Fruit fly (Drosophila melanogaster) whole organism, embryonic: ENCODE data around the gene Cyt-b5-r.
A peak's percentile ranks its signal among the peaks of the same experiment; 100 is the strongest.

Source experiments
- ATbp ChIP-seq: fragments of 200-800 bp; sonication (Bioruptor generic); optimal IDR thresholded peaks from 2 replicates; lab custom pipeline; 2017; ENCODE audit warnings: missing biosample characterization, mild to moderate bottlenecking, missing genetic modification characterization, missing genetic modification reagents
- Antp ChIP-seq: fragments of 200-800 bp; sonication (Bioruptor generic); optimal IDR thresholded peaks from 3 replicates; lab custom pipeline; 2016; ENCODE audit warnings: missing biosample characterization, missing genetic modification characterization
- BEAF-32 ChIP-seq: fragments of 200-800 bp; sonication (Bioruptor generic); optimal IDR thresholded peaks from 3 replicates; lab custom pipeline; 2017; ENCODE audit warnings: missing biosample characterization, missing genetic modification characterization, mild to moderate bottlenecking, moderate library complexity, missing genetic modification reagents
- CG10565 ChIP-seq: fragments of 200-800 bp; sonication (Bioruptor generic); optimal IDR thresholded peaks from 3 replicates; lab custom pipeline; 2016; ENCODE audit warnings: missing biosample characterization, mild to moderate bottlenecking, missing genetic modification characterization
- CG12219 ChIP-seq: fragments of 200-800 bp; sonication (Bioruptor generic); optimal IDR thresholded peaks from 3 replicates; lab custom pipeline; 2018; ENCODE audit warnings: missing biosample characterization, mild to moderate bottlenecking, missing genetic modification characterization
- CG12942 ChIP-seq: fragments of 200-800 bp; sonication (Bioruptor generic); optimal IDR thresholded peaks from 3 replicates; lab custom pipeline; 2016; ENCODE audit warnings: missing biosample characterization, missing genetic modification characterization
- CG13123 ChIP-seq: fragments of 200-800 bp; sonication (Bioruptor generic); optimal IDR thresholded peaks from 2 replicates; lab custom pipeline; 2016; ENCODE audit warnings: missing biosample characterization, missing genetic modification characterization
- CG13424 ChIP-seq: fragments of 200-800 bp; sonication (Bioruptor generic); optimal IDR thresholded peaks from 2 replicates; lab custom pipeline; 2019; ENCODE audit warnings: missing biosample characterization, mild to moderate bottlenecking, missing genetic modification characterization, moderate library complexity
- CG15479 ChIP-seq: fragments of 200-800 bp; sonication (Bioruptor generic); optimal IDR thresholded peaks from 3 replicates; lab custom pipeline; 2019; ENCODE audit warnings: missing biosample characterization, mild to moderate bottlenecking, missing genetic modification characterization, moderate library complexity
- CG15696 ChIP-seq: fragments of 200-800 bp; sonication (Bioruptor generic); optimal IDR thresholded peaks from 2 replicates; lab custom pipeline; 2019; ENCODE audit warnings: missing biosample characterization, mild to moderate bottlenecking, missing genetic modification characterization, moderate library complexity
- CG1647 ChIP-seq: fragments of 200-800 bp; sonication (Bioruptor generic); optimal IDR thresholded peaks from 3 replicates; lab custom pipeline; 2016; ENCODE audit warnings: missing biosample characterization, missing genetic modification characterization
- CG17385 ChIP-seq: fragments of 200-800 bp; sonication (Bioruptor generic); optimal IDR thresholded peaks from 3 replicates; lab custom pipeline; 2018; ENCODE audit warnings: missing biosample characterization, mild to moderate bottlenecking, missing genetic modification characterization
- CG30403 ChIP-seq: fragments of 200-800 bp; sonication (Bioruptor generic); optimal IDR thresholded peaks from 3 replicates; lab custom pipeline; 2016; ENCODE audit warnings: missing biosample characterization, missing genetic modification characterization
- CG31388 ChIP-seq: fragments of 200-800 bp; sonication (Bioruptor generic); optimal IDR thresholded peaks from 2 replicates; lab custom pipeline; 2016; ENCODE audit warnings: missing biosample characterization, missing genetic modification characterization
- CG31441 ChIP-seq: fragments of 200-800 bp; sonication (Bioruptor generic); IDR thresholded peaks from 2 replicates; pipeline ENCODE4 v1.3.6; 2022; ENCODE audit warnings: missing biosample characterization, missing genetic modification characterization
- CG32767 ChIP-seq: fragments of 200-800 bp; sonication (Bioruptor generic); IDR thresholded peaks from 2 replicates; pipeline ENCODE4 v1.3.6; 2022; ENCODE audit warnings: missing biosample characterization, missing genetic modification characterization
- CG34376 ChIP-seq: fragments of 200-800 bp; sonication (Bioruptor generic); optimal IDR thresholded peaks from 2 replicates; lab custom pipeline; 2018; ENCODE audit warnings: missing biosample characterization, mild to moderate bottlenecking, missing genetic modification characterization
- CG5245 ChIP-seq: fragments of 200-800 bp; sonication (Bioruptor generic); optimal IDR thresholded peaks from 3 replicates; lab custom pipeline; 2016; ENCODE audit warnings: missing biosample characterization, missing genetic modification characterization
- CG6813 ChIP-seq: fragments of 200-800 bp; sonication (Bioruptor generic); optimal IDR thresholded peaks from 2 replicates; lab custom pipeline; 2017; ENCODE audit warnings: missing biosample characterization, missing genetic modification characterization, mild to moderate bottlenecking, moderate library complexity, missing genetic modification reagents
- CG7556 ChIP-seq: fragments of 200-800 bp; sonication (Bioruptor generic); optimal IDR thresholded peaks from 2 replicates; lab custom pipeline; 2017; ENCODE audit warnings: missing biosample characterization, mild to moderate bottlenecking, missing genetic modification characterization
- CG8089 ChIP-seq: fragments of 200-800 bp; sonication (Bioruptor generic); optimal IDR thresholded peaks from 3 replicates; lab custom pipeline; 2016; ENCODE audit warnings: missing biosample characterization, missing genetic modification characterization
- CG8359 ChIP-seq: fragments of 200-800 bp; sonication (Bioruptor generic); optimal IDR thresholded peaks from 2 replicates; lab custom pipeline; 2017; ENCODE audit warnings: missing biosample characterization, mild to moderate bottlenecking, missing genetic modification characterization, borderline replicate concordance
- CrebB ChIP-seq: fragments of 200-800 bp; sonication (Bioruptor generic); optimal IDR thresholded peaks from 3 replicates; lab custom pipeline; 2018; ENCODE audit warnings: missing biosample characterization, mild to moderate bottlenecking, missing genetic modification characterization
- Ets97D ChIP-seq: fragments of 200-800 bp; sonication (Bioruptor generic); optimal IDR thresholded peaks from 3 replicates; lab custom pipeline; 2016; ENCODE audit warnings: missing biosample characterization, missing genetic modification characterization
- H2.0 ChIP-seq: fragments of 200-800 bp; sonication (Bioruptor generic); IDR thresholded peaks from 2 replicates; pipeline ENCODE4 v1.3.6; 2022; ENCODE audit warnings: missing biosample characterization, missing genetic modification characterization
- HLH4C ChIP-seq: fragments of 200-800 bp; sonication (Bioruptor generic); IDR thresholded peaks from 3 replicates; pipeline ENCODE4 v1.3.6; 2022; ENCODE audit warnings: missing biosample characterization, missing genetic modification characterization; ENCODE audit not compliant: partially characterized antibody
- HmgZ ChIP-seq: fragments of 200-800 bp; sonication (Bioruptor generic); optimal IDR thresholded peaks from 2 replicates; lab custom pipeline; 2018; ENCODE audit warnings: missing biosample characterization, mild to moderate bottlenecking, missing genetic modification characterization
- Hsf ChIP-seq: fragments of 200-800 bp; sonication (Bioruptor generic); optimal IDR thresholded peaks from 3 replicates; lab custom pipeline; 2016; ENCODE audit warnings: missing biosample characterization, missing genetic modification characterization
- Med ChIP-seq: fragments of 200-800 bp; sonication (Bioruptor generic); peaks from one replicate; lab custom pipeline; 2016; ENCODE audit warnings: missing biosample characterization, missing genetic modification characterization, mild to moderate bottlenecking, inconsistent platforms, moderate library complexity
- Meics ChIP-seq: fragments of 200-800 bp; sonication (Bioruptor generic); optimal IDR thresholded peaks from 2 replicates; lab custom pipeline; 2017; ENCODE audit warnings: missing biosample characterization, mild to moderate bottlenecking, missing genetic modification characterization
- Opbp ChIP-seq: fragments of 200-800 bp; sonication (Bioruptor generic); IDR thresholded peaks from 3 replicates; pipeline ENCODE4 v1.3.6; 2022; ENCODE audit warnings: missing biosample characterization, missing genetic modification characterization; ENCODE audit not compliant: partially characterized antibody
- Rfx ChIP-seq: fragments of 200-800 bp; sonication (Bioruptor generic); IDR thresholded peaks from 2 replicates; pipeline ENCODE4 v1.3.6; 2022; ENCODE audit warnings: missing biosample characterization, missing genetic modification characterization
- Side ChIP-seq: fragments of 200-800 bp; sonication (Bioruptor generic); optimal IDR thresholded peaks from 2 replicates; lab custom pipeline; 2016; ENCODE audit warnings: missing biosample characterization, missing genetic modification characterization
- Six4 ChIP-seq: fragments of 200-800 bp; sonication (Bioruptor generic); optimal IDR thresholded peaks from 2 replicates; lab custom pipeline; 2016; ENCODE audit warnings: missing biosample characterization, missing genetic modification characterization
- cg ChIP-seq: fragments of 200-800 bp; sonication (Bioruptor generic); optimal IDR thresholded peaks from 3 replicates; lab custom pipeline; 2019; ENCODE audit warnings: missing biosample characterization, mild to moderate bottlenecking, missing genetic modification characterization, moderate library complexity
- cwo ChIP-seq: fragments of 200-800 bp; sonication (Bioruptor generic); optimal IDR thresholded peaks from 3 replicates; lab custom pipeline; 2017; ENCODE audit warnings: missing biosample characterization, missing genetic modification characterization, mild to moderate bottlenecking, moderate library complexity, missing genetic modification reagents
- danr ChIP-seq: fragments of 200-800 bp; sonication (Bioruptor generic); IDR thresholded peaks from 2 replicates; pipeline ENCODE4 v1.3.6; 2022; ENCODE audit warnings: missing biosample characterization, missing genetic modification characterization
- disco-r ChIP-seq: fragments of 200-800 bp; sonication (Bioruptor generic); optimal IDR thresholded peaks from 2 replicates; lab custom pipeline; 2016; ENCODE audit warnings: missing biosample characterization, missing genetic modification characterization
- fru ChIP-seq: fragments of >200 bp; optimal IDR thresholded peaks from 2 replicates; lab custom pipeline; 2017
- ftz-f1 ChIP-seq: fragments of 200-800 bp; sonication (Bioruptor generic); optimal IDR thresholded peaks from 2 replicates; lab custom pipeline; 2016; ENCODE audit warnings: missing biosample characterization, missing genetic modification characterization
- gfzf ChIP-seq: fragments of 200-800 bp; sonication (Bioruptor generic); optimal IDR thresholded peaks from 2 replicates; lab custom pipeline; 2016; ENCODE audit warnings: missing biosample characterization, mild to moderate bottlenecking, missing genetic modification characterization, moderate library complexity
- inv ChIP-seq: fragments of 200-800 bp; sonication (Bioruptor generic); IDR thresholded peaks from 2 replicates; pipeline ENCODE4 v1.3.6; 2022; ENCODE audit warnings: missing biosample characterization, missing genetic modification characterization; ENCODE audit not compliant: partially characterized antibody
- lbe ChIP-seq: fragments of 200-800 bp; sonication (Bioruptor generic); optimal IDR thresholded peaks from 2 replicates; lab custom pipeline; 2016; ENCODE audit warnings: missing biosample characterization, mild to moderate bottlenecking, missing genetic modification characterization
- p53 ChIP-seq: fragments of 200-800 bp; sonication (Bioruptor generic); optimal IDR thresholded peaks from 2 replicates; lab custom pipeline; 2016; ENCODE audit warnings: missing biosample characterization, missing genetic modification characterization
- pb ChIP-seq: fragments of 200-800 bp; sonication (Bioruptor generic); optimal IDR thresholded peaks from 3 replicates; lab custom pipeline; 2016; ENCODE audit warnings: missing biosample characterization, missing genetic modification characterization
- pho ChIP-seq: fragments of 200-800 bp; sonication (Bioruptor generic); optimal IDR thresholded peaks from 2 replicates; lab custom pipeline; 2016; ENCODE audit warnings: missing biosample characterization, missing genetic modification characterization
- pita ChIP-seq: fragments of 200-800 bp; sonication (Bioruptor generic); optimal IDR thresholded peaks from 2 replicates; lab custom pipeline; 2017; ENCODE audit warnings: missing biosample characterization, mild to moderate bottlenecking, missing genetic modification characterization
- run ChIP-seq: fragments of 200-800 bp; sonication (Bioruptor generic); optimal IDR thresholded peaks from 3 replicates; lab custom pipeline; 2018; ENCODE audit warnings: missing biosample characterization, mild to moderate bottlenecking, missing genetic modification characterization
- slbo ChIP-seq: fragments of 200-800 bp; sonication (Bioruptor generic); IDR thresholded peaks from 2 replicates; pipeline ENCODE4 v1.3.6; 2022; ENCODE audit warnings: missing biosample characterization, missing genetic modification characterization
- stwl ChIP-seq: fragments of 200-800 bp; sonication (Bioruptor generic); optimal IDR thresholded peaks from 3 replicates; lab custom pipeline; 2018; ENCODE audit warnings: missing biosample characterization, mild to moderate bottlenecking, missing genetic modification characterization, moderate library complexity
- tx ChIP-seq: fragments of 200-800 bp; sonication (Bioruptor generic); optimal IDR thresholded peaks from 2 replicates; lab custom pipeline; 2016; ENCODE audit warnings: missing biosample characterization, missing genetic modification characterization

Cyt-b5-r gene

DNA sequence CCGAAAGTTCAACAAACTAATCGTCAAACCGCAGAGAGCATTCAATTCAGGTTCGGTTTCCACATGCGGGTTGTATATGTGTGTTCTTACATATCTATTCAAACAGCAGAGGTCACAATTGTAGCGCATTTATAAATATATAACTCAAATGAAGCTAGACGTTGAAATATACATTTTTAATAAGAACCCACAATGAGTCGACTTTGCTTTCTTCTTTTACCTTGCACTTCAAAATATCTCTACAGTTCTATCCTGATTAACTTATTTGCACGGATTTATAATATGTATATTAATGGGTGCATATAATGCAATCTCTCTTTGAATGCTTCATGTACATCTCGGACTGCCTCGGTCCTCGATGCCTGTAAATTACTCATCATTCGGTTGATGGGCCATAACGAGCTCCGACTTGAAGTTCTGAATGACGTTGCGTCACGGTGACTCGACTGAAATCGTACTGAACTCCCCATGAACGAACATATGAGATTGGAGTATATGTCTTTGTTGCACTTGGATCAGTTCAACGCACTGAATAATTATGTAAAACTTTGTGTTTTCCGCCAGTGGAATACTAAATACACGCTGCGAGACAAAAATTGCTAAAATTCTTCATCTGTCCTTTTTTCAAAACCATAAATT, 27.9 kb upstream of the Cyt-b5-r start (continued):
- TF ChIP-seq fru (lab: Kevin White, UChicago) (no peak), CG13424 (tag; lab: Kevin White, UChicago) (peak; percentile 43), Hsf (no peak), CG15479 (GFP tag; lab: Kevin White, UChicago) (no peak), pb (GFP tag; lab: Kevin White, UChicago) (no peak), Six4 (GFP tag; lab: Kevin White, UChicago) (no peak), CG12219 (GFP tag; lab: Kevin White, UChicago) (peak; percentile 25), Side (GFP tag; lab: Kevin White, UChicago) (no peak), BEAF-32 (GFP tag; lab: Kevin White, UChicago) (no peak), p53 (no peak), stwl (tag; lab: Kevin White, UChicago) (no peak), CG32767 (GFP tag; lab: Robert Waterston, UW) (no peak), pho (GFP tag; lab: Kevin White, UChicago) (no peak), run (tag; lab: Kevin White, UChicago) (peak; percentile 42), danr (GFP tag; lab: Robert Waterston, UW) (no peak), CG30403 (GFP tag; lab: Kevin White, UChicago) (peak; percentile 35), cg (GFP tag; lab: Kevin White, UChicago) (peak; percentile 21), CG17385 (peak; percentile 25), CG1647 (GFP tag; lab: Kevin White, UChicago) (no peak), ATbp (GFP tag; lab: Kevin White, UChicago) (peak; percentile 46), cwo (GFP tag; lab: Kevin White, UChicago) (no peak), Meics (GFP tag; lab: Kevin White, UChicago) (no peak), disco-r (no peak), H2.0 (GFP tag; lab: Robert Waterston, UW) (no peak), CG13123 (GFP tag; lab: Kevin White, UChicago) (no peak), pita (GFP tag; lab: Kevin White, UChicago) (no peak), HLH4C (GFP tag; lab: Robert Waterston, UW) (no peak), CG8359 (GFP tag; lab: Kevin White, UChicago) (peak; percentile 20), CrebB (tag; lab: Kevin White, UChicago) (no peak), Ets97D (GFP tag; lab: Kevin White, UChicago) (no peak), tx (GFP tag; lab: Kevin White, UChicago) (no peak), CG31441 (GFP tag; lab: Robert Waterston, UW) (peak; percentile 65), CG31388 (GFP tag; lab: Kevin White, UChicago) (no peak), CG7556 (GFP tag; lab: Kevin White, UChicago) (peak; percentile 2), Med (GFP tag; lab: Kevin White, UChicago) (peak; percentile 46), CG6813 (GFP tag; lab: Kevin White, UChicago) (peak; percentile 48), HmgZ (no peak), Rfx (no peak), CG8089 (GFP tag; lab: Kevin White, UChicago) (no peak), CG34376 (GFP tag; lab: Kevin White, UChicago) (no peak), CG15696 (no peak), lbe (peak; percentile 36), ftz-f1 (GFP tag; lab: Kevin White, UChicago) (no peak), gfzf (GFP tag; lab: Kevin White, UChicago) (no peak), slbo (no peak), Antp (GFP tag; lab: Kevin White, UChicago) (no peak), inv (GFP tag; lab: Robert Waterston, UW) (no peak), CG5245 (GFP tag; lab: Kevin White, UChicago) (no peak), Opbp (GFP tag; lab: Robert Waterston, UW) (no peak), CG12942 (no peak), CG10565 (GFP tag; lab: Kevin White, UChicago) (no peak)
